Worm (Caenorhabditis elegans) whole organism, mixed stage, embryonic: ENCODE results near the gene F49E11.7.

Source experiments
- ceh-39 ChIP-seq: fragments of 150-350 bp; optimal IDR thresholded peaks from 2 replicates; lab custom pipeline; 2014; ENCODE audit warnings: missing biosample characterization, missing genetic modification characterization
- ces-1 ChIP-seq: fragments of 150-350 bp; optimal IDR thresholded peaks from 2 replicates; lab custom pipeline; 2014; ENCODE audit warnings: missing biosample characterization, missing genetic modification reagents, missing genetic modification characterization
- nhr-2 ChIP-seq: fragments of 150-350 bp; optimal IDR thresholded peaks from 2 replicates; lab custom pipeline; 2014; ENCODE audit warnings: missing biosample characterization, missing genetic modification characterization
- sem-2 ChIP-seq: fragments of 200-800 bp; sonication (Bioruptor generic); optimal IDR thresholded peaks from 2 replicates; lab custom pipeline; 2018; ENCODE audit warnings: mild to moderate bottlenecking, missing genetic modification characterization, missing compliant biosample characterization
- sptf-1 ChIP-seq: sonication (generic microtip); optimal IDR thresholded peaks from 2 replicates; lab custom pipeline; 2017; ENCODE audit warnings: mild to moderate bottlenecking, missing genetic modification characterization, moderate library complexity, missing compliant biosample characterization
- ztf-11 ChIP-seq: fragments of 150-350 bp; optimal IDR thresholded peaks from 2 replicates; lab custom pipeline; 2014; ENCODE audit warnings: missing biosample characterization, missing genetic modification characterization

DNA sequence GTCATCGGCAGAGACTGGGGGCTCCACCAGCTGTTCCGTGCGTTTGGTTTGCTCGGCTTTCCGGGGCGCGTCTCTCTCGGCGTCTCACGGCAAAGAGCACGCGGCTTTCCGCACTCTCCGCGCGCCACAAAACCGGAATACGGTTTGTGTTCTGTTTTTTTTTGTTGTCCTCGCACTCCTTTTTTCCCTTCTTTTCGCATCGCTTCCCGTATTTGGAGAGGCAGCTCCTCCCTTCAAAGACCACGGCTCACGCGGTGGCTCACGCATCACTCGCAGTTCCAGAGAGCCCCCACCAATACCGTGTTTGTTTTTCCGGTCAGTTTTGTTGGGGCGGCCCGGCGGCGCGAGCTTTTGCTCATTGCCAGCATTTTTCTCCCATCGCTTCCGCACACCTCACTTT lies 29.8 kb upstream of the F49E11.7 start:
- TF ChIP-seq sem-2 (GFP tag; lab: Kevin White, UChicago) (no peak), nhr-2 (tag; lab: Kevin White, UChicago) (no peak), ceh-39 (tag; lab: Kevin White, UChicago) (no peak), ces-1 (no peak), sptf-1 (peak; percentile 51), ztf-11 (no peak)
